Worm (Caenorhabditis elegans) whole organism, L4 larva: ENCODE measurements around the gene cee-1.

Experiments used
- D1046.2 ChIP-seq: fragments of 200-800 bp; sonication (Bioruptor generic); IDR thresholded peaks from 2 replicates; pipeline ENCODE4 v1.3.6; 2022; ENCODE audit warnings: missing genetic modification characterization, missing compliant biosample characterization
- F26F4.8 ChIP-seq: fragments of 200-800 bp; sonication (Bioruptor generic); conservative IDR thresholded peaks from 2 replicates; pipeline ENCODE4 v1.3.6; 2022; ENCODE audit warnings: missing genetic modification characterization, missing compliant biosample characterization
- F44E2.7 ChIP-seq: fragments of 200-800 bp; sonication (Bioruptor generic); IDR thresholded peaks from 2 replicates; pipeline ENCODE4 v2.1.2; 2022; ENCODE audit warnings: missing genetic modification characterization, missing compliant biosample characterization
- R02D3.7 ChIP-seq: fragments of 150-350 bp; sonication (generic microtip); optimal IDR thresholded peaks from 3 replicates; lab custom pipeline; 2014; ENCODE audit warnings: missing biosample characterization, missing genetic modification characterization
- T26A8.4 ChIP-seq: fragments of 200-800 bp; sonication (Bioruptor generic); IDR thresholded peaks from 2 replicates; pipeline ENCODE4 v1.3.6; 2022; ENCODE audit warnings: missing genetic modification characterization, missing compliant biosample characterization
- ZK546.5 ChIP-seq, 2 experiments: sonication (generic microtip); optimal IDR thresholded peaks; 2 replicates each; lab custom pipeline; 2017; ENCODE audit warnings: missing biosample characterization in 2 of 2, missing genetic modification characterization in 2 of 2
- aha-1 ChIP-seq: fragments of 150-350 bp; peaks from one replicate; lab custom pipeline; 2014; ENCODE audit warnings: missing biosample characterization, missing genetic modification characterization
- aly-2 ChIP-seq: sonication (generic microtip); optimal IDR thresholded peaks from 2 replicates; lab custom pipeline; 2018; ENCODE audit warnings: missing biosample characterization, missing genetic modification characterization
- ama-1 ChIP-seq: fragments of 150-350 bp; optimal IDR thresholded peaks from 2 replicates; lab custom pipeline; 2014; ENCODE audit warnings: inconsistent platforms, mixed read lengths
- ceh-20 ChIP-seq: fragments of 200-800 bp; sonication (Bioruptor generic); IDR thresholded peaks from 2 replicates; pipeline ENCODE4 v1.3.6; 2022; ENCODE audit warnings: missing genetic modification reagents, missing genetic modification characterization, missing compliant biosample characterization
- ceh-28 ChIP-seq: fragments of 150-350 bp; optimal IDR thresholded peaks from 2 replicates; lab custom pipeline; 2014; ENCODE audit warnings: missing biosample characterization, missing genetic modification reagents, missing genetic modification characterization
- daf-16 ChIP-seq, 3 experiments: sonication (generic microtip); optimal IDR thresholded peaks; 2 replicates each; lab custom pipeline; 2016 to 2017; ENCODE audit warnings: missing genetic modification characterization in 3 of 3, missing genetic modification reagents in 3 of 3, mild to moderate bottlenecking in 2 of 3, missing compliant biosample characterization in 2 of 3, missing biosample characterization in 1 of 3, moderate library complexity in 1 of 3
- daf-8 ChIP-seq: fragments of 200-800 bp; sonication (Bioruptor generic); IDR thresholded peaks from 2 replicates; pipeline ENCODE4 v1.3.6; 2022; ENCODE audit warnings: missing genetic modification characterization, missing compliant biosample characterization
- dmd-6 ChIP-seq: fragments of 200-800 bp; sonication (Bioruptor generic); IDR thresholded peaks from 2 replicates; pipeline ENCODE4 v1.3.6; 2022; ENCODE audit warnings: missing genetic modification reagents, missing genetic modification characterization, missing compliant biosample characterization
- dpl-1 ChIP-seq: fragments of 150-350 bp; optimal IDR thresholded peaks from 2 replicates; lab custom pipeline; 2014; ENCODE audit warnings: missing biosample characterization, missing genetic modification reagents, missing genetic modification characterization
- duxl-1 ChIP-seq: sonication (generic microtip); optimal IDR thresholded peaks from 2 replicates; lab custom pipeline; 2016; ENCODE audit warnings: mild to moderate bottlenecking, missing genetic modification characterization, moderate library complexity, missing compliant biosample characterization; ENCODE audit not compliant: poor library complexity
- dve-1 ChIP-seq: sonication (generic microtip); optimal IDR thresholded peaks from 2 replicates; lab custom pipeline; 2017; ENCODE audit warnings: antibody characterized with exemption, mild to moderate bottlenecking, missing genetic modification characterization, missing compliant biosample characterization; ENCODE audit not compliant: insufficient read depth
- fkh-10 ChIP-seq: fragments of 150-350 bp; optimal IDR thresholded peaks from 2 replicates; lab custom pipeline; 2014; ENCODE audit warnings: missing biosample characterization, missing genetic modification reagents, missing genetic modification characterization
- gei-8 ChIP-seq: fragments of 200-800 bp; sonication (Bioruptor generic); optimal IDR thresholded peaks from 2 replicates; lab custom pipeline; 2018; ENCODE audit warnings: mild to moderate bottlenecking, missing genetic modification characterization, missing compliant biosample characterization
- hif-1 ChIP-seq, 2 experiments: sonication (generic microtip); optimal IDR thresholded peaks; 2 replicates each; lab custom pipeline; 2016 to 2017; ENCODE audit warnings: missing compliant biosample characterization in 2 of 2, missing genetic modification characterization in 2 of 2, missing genetic modification reagents in 2 of 2, missing genotype in 2 of 2, mild to moderate bottlenecking in 1 of 2
- hmg-1.1 ChIP-seq: fragments of 200-800 bp; sonication (Bioruptor generic); IDR thresholded peaks from 2 replicates; pipeline ENCODE4 v1.3.6; 2022; ENCODE audit warnings: missing genetic modification reagents, missing genetic modification characterization, missing compliant biosample characterization
- lin-39 ChIP-seq: fragments of 150-350 bp; optimal IDR thresholded peaks from 2 replicates; lab custom pipeline; 2014; ENCODE audit warnings: missing biosample characterization, missing genetic modification reagents, missing genetic modification characterization
- madf-5 ChIP-seq, 2 experiments: fragments of 200-800 bp; sonication (Bioruptor generic); IDR thresholded peaks; 2 replicates each; pipeline ENCODE4 v1.3.6; 2022; ENCODE audit warnings: missing compliant biosample characterization in 2 of 2, missing genetic modification characterization in 2 of 2
- madf-9 ChIP-seq: fragments of 200-800 bp; sonication (Bioruptor generic); conservative IDR thresholded peaks from 2 replicates; pipeline ENCODE4 v1.3.6; 2022; ENCODE audit warnings: missing genetic modification reagents, missing genetic modification characterization, missing compliant biosample characterization
- mdl-1 ChIP-seq, 2 experiments: fragments of 150-350 bp in 1 of 2; sonication (generic microtip) in 1 of 2; optimal IDR thresholded peaks; 2 replicates each; lab custom pipeline; 2014 to 2017; ENCODE audit warnings: missing biosample characterization in 2 of 2, missing genetic modification characterization in 2 of 2
- mes-2 ChIP-seq: sonication (generic microtip); optimal IDR thresholded peaks from 2 replicates; lab custom pipeline; 2016; ENCODE audit warnings: missing genotype, mild to moderate bottlenecking, missing genetic modification characterization, missing compliant biosample characterization; ENCODE audit not compliant: poor library complexity, severe bottlenecking
- mxl-3 ChIP-seq: fragments of 200-800 bp; sonication (Bioruptor generic); optimal IDR thresholded peaks from 2 replicates; lab custom pipeline; 2018; ENCODE audit warnings: mild to moderate bottlenecking, missing genetic modification characterization, missing compliant biosample characterization
- nhr-10 ChIP-seq: fragments of 150-350 bp; optimal IDR thresholded peaks from 2 replicates; lab custom pipeline; 2014; ENCODE audit warnings: missing biosample characterization, missing genetic modification characterization
- nhr-28 ChIP-seq: fragments of 150-350 bp; optimal IDR thresholded peaks from 2 replicates; lab custom pipeline; 2014; ENCODE audit warnings: missing biosample characterization, missing genetic modification characterization
- nhr-41 ChIP-seq: fragments of 200-800 bp; sonication (Bioruptor generic); IDR thresholded peaks from 2 replicates; pipeline ENCODE4 v1.3.6; 2022; ENCODE audit warnings: missing genetic modification reagents, missing genetic modification characterization, missing compliant biosample characterization
- pha-4 ChIP-seq, 2 experiments: fragments of 150-350 bp in 1 of 2; fragments of 200-800 bp in 1 of 2; sonication (Bioruptor generic) in 1 of 2; IDR thresholded peaks in 1 of 2; optimal IDR thresholded peaks in 1 of 2; 2 replicates each; pipeline versions ENCODE4 v1.3.6 to Lab custom; 2014 to 2022; ENCODE audit warnings: missing genetic modification characterization in 2 of 2, missing genetic modification reagents in 2 of 2, missing biosample characterization in 1 of 2, missing compliant biosample characterization in 1 of 2
- php-3 ChIP-seq: fragments of 200-800 bp; sonication (Bioruptor generic); IDR thresholded peaks from 2 replicates; pipeline ENCODE4 v1.3.6; 2022; ENCODE audit warnings: missing genetic modification reagents, missing genetic modification characterization, missing compliant biosample characterization
- pqm-1 ChIP-seq: sonication (generic microtip); optimal IDR thresholded peaks from 2 replicates; lab custom pipeline; 2017; ENCODE audit warnings: missing biosample characterization, missing genetic modification characterization
- rbr-2 ChIP-seq: sonication (generic microtip); optimal IDR thresholded peaks from 2 replicates; lab custom pipeline; 2016; ENCODE audit warnings: missing genotype, missing genetic modification characterization, missing compliant biosample characterization
- saeg-2 ChIP-seq: fragments of 200-800 bp; sonication (Bioruptor generic); IDR thresholded peaks from 2 replicates; pipeline ENCODE4 v1.3.6; 2022; ENCODE audit warnings: missing genetic modification reagents, missing genetic modification characterization, missing compliant biosample characterization
- set-16 ChIP-seq: fragments of 200-800 bp; sonication (Bioruptor generic); IDR thresholded peaks from 2 replicates; pipeline ENCODE4 v1.3.6; 2022; ENCODE audit warnings: missing genetic modification reagents, missing genetic modification characterization, missing compliant biosample characterization
- snpc-4 ChIP-seq: fragments of 150-350 bp; optimal IDR thresholded peaks from 2 replicates; lab custom pipeline; 2014; ENCODE audit warnings: missing biosample characterization, missing genetic modification characterization
- spr-1 ChIP-seq: sonication (generic microtip); optimal IDR thresholded peaks from 2 replicates; lab custom pipeline; 2016; ENCODE audit warnings: mild to moderate bottlenecking, missing genetic modification characterization, missing compliant biosample characterization
- tra-1 ChIP-seq: fragments of 200-800 bp; sonication (Bioruptor generic); IDR thresholded peaks from 2 replicates; pipeline ENCODE4 v1.3.6; 2022; ENCODE audit warnings: missing genetic modification reagents, missing genetic modification characterization, missing compliant biosample characterization
- unc-130 ChIP-seq: sonication (generic microtip); optimal IDR thresholded peaks from 2 replicates; lab custom pipeline; 2016; ENCODE audit warnings: missing genetic modification reagents, missing genetic modification characterization, missing compliant biosample characterization
- zip-11 ChIP-seq: fragments of 200-800 bp; sonication (Bioruptor generic); IDR thresholded peaks from 2 replicates; pipeline ENCODE4 v1.3.6; 2022; ENCODE audit warnings: missing genetic modification characterization, missing compliant biosample characterization
- ztf-11 ChIP-seq: fragments of 150-350 bp; optimal IDR thresholded peaks from 2 replicates; lab custom pipeline; 2014; ENCODE audit warnings: missing biosample characterization, missing genetic modification characterization

The cee-1 gene

ce11 chrIII:4905405-4905804 is 7.1 kb upstream of the cee-1 start, which contains the start of gene F26F4.8:
Gene F26F4.8, minus strand, starts transcription at chrIII:4905473.
- no peak for TF ChIP-seq ama-1 (lab: Kevin White, UChicago)
- peak; percentile 69 for TF ChIP-seq mes-2 (tag; lab: Kevin White, UChicago)
- no peak for TF ChIP-seq mdl-1 (tag; optimal IDR thresholded peaks at IDR 0.05; lab: Kevin White, UChicago)
- TF ChIP-seq hmg-1.1: no peak
- no peak for TF ChIP-seq tra-1
- no peak for TF ChIP-seq aha-1 (tag; lab: Kevin White, UChicago)
- TF ChIP-seq fkh-10 (GFP tag; lab: Kevin White, UChicago): no peak
- peak; percentile 77 for TF ChIP-seq unc-130 (GFP tag; lab: Kevin White, UChicago)
- TF ChIP-seq hif-1 (tag; optimal IDR thresholded peaks at IDR 0.05; lab: Kevin White, UChicago): peak in 1 of 2 experiments; percentile 52
- no peak for TF ChIP-seq ztf-11
- no peak for TF ChIP-seq ZK546.5 (tag; optimal IDR thresholded peaks at IDR 0.05; lab: Kevin White, UChicago)
- TF ChIP-seq F26F4.8: no peak
- peak; percentile 49 for TF ChIP-seq dpl-1 (GFP tag; lab: Kevin White, UChicago)
- TF ChIP-seq zip-11 (GFP tag; lab: Robert Waterston, UW): no peak
- no peak for TF ChIP-seq snpc-4 (tag; lab: Kevin White, UChicago)
- TF ChIP-seq aly-2 (tag; lab: Kevin White, UChicago): no peak
- TF ChIP-seq gei-8 (GFP tag; lab: Kevin White, UChicago): no peak
- TF ChIP-seq F44E2.7 (GFP tag; lab: Robert Waterston, UW): no peak
- peak; percentile 3 for TF ChIP-seq rbr-2 (tag; lab: Kevin White, UChicago)
- no peak for TF ChIP-seq duxl-1 (tag; lab: Kevin White, UChicago)
- no peak for TF ChIP-seq set-16 (GFP tag; lab: Robert Waterston, UW)
- TF ChIP-seq T26A8.4 (GFP tag; lab: Robert Waterston, UW): no peak
- TF ChIP-seq nhr-10: no peak
- TF ChIP-seq ceh-20 (GFP tag; lab: Robert Waterston, UW): no peak
- no peak for TF ChIP-seq madf-9 (GFP tag; lab: Robert Waterston, UW)
- no peak for TF ChIP-seq lin-39 (tag; lab: Kevin White, UChicago)
- no peak for TF ChIP-seq daf-8
- no peak for TF ChIP-seq madf-5 (GFP tag; IDR thresholded peaks at IDR 0.05; lab: Robert Waterston, UW)
- TF ChIP-seq D1046.2 (GFP tag; lab: Robert Waterston, UW): no peak
- TF ChIP-seq php-3 (GFP tag; lab: Robert Waterston, UW): no peak
- no peak for TF ChIP-seq saeg-2
- TF ChIP-seq, all 104 proteins: peak for 5

ce11 chrIII:4906365-4906764 is 6.1 kb upstream of the cee-1 start:
- TF ChIP-seq spr-1 (tag; lab: Kevin White, UChicago): no peak
- no peak for TF ChIP-seq daf-16 (GFP tag; optimal IDR thresholded peaks at IDR 0.05; lab: Kevin White, UChicago)
- peak; percentile 16 for TF ChIP-seq daf-16 (tag; optimal IDR thresholded peaks at IDR 0.05; lab: Kevin White, UChicago)
- TF ChIP-seq pqm-1: peak; percentile 68
- TF ChIP-seq nhr-41 (GFP tag; lab: Robert Waterston, UW): 0 out of 2 replicates have a peak, but pooled peaks have one; percentile 14
- no peak for TF ChIP-seq unc-130 (GFP tag; lab: Kevin White, UChicago)
- TF ChIP-seq nhr-28 (tag; lab: Kevin White, UChicago): peak; percentile 75
- TF ChIP-seq dmd-6 (GFP tag; lab: Robert Waterston, UW): peak; percentile 33; the same call in 1 of the 2 replicates
- no peak for TF ChIP-seq ceh-28 (tag; lab: Kevin White, UChicago)
- TF ChIP-seq mes-2 (tag; lab: Kevin White, UChicago): peak; percentile 22
- peak; percentile 25 for TF ChIP-seq dpl-1 (GFP tag; lab: Kevin White, UChicago)
- no peak for TF ChIP-seq pha-4 (GFP tag; IDR thresholded peaks at IDR 0.05; lab: Robert Waterston, UW)
- TF ChIP-seq pha-4 (tag; optimal IDR thresholded peaks at IDR 0.05; lab: Kevin White, UChicago): no peak
- TF ChIP-seq R02D3.7 (tag; lab: Kevin White, UChicago): no peak
- peak; percentile 25 for TF ChIP-seq mxl-3
- peak; percentile 35 for TF ChIP-seq dve-1 (tag; lab: Kevin White, UChicago)
